Worm (Caenorhabditis elegans) whole organism, young adult: Measurements from ENCODE around the gene Y37E11AL.9.

ENCODE experiments used
- B0019.2 ChIP-seq: fragments of 200-800 bp; sonication (Bioruptor generic); conservative IDR thresholded peaks from 2 replicates; pipeline ENCODE4 v1.3.6; 2022; ENCODE audit warnings: missing genetic modification reagents, missing genetic modification characterization, missing compliant biosample characterization
- B0261.1 ChIP-seq: sonication (generic microtip); optimal IDR thresholded peaks from 2 replicates; lab custom pipeline; 2016; ENCODE audit warnings: mild to moderate bottlenecking, missing genetic modification characterization, moderate library complexity, missing compliant biosample characterization
- D2030.7 ChIP-seq: fragments of 200-800 bp; sonication (Bioruptor generic); IDR thresholded peaks from 2 replicates; pipeline ENCODE4 v1.3.6; 2022; ENCODE audit warnings: missing genetic modification reagents, missing genetic modification characterization, missing compliant biosample characterization
- F10E7.11 ChIP-seq: sonication (generic microtip); optimal IDR thresholded peaks from 2 replicates; lab custom pipeline; 2017; ENCODE audit warnings: mild to moderate bottlenecking, missing genetic modification characterization, moderate library complexity, missing compliant biosample characterization
- F23B12.7 ChIP-seq: sonication (generic microtip); optimal IDR thresholded peaks from 2 replicates; lab custom pipeline; 2017; ENCODE audit warnings: missing genetic modification characterization, mild to moderate bottlenecking, missing compliant biosample characterization, antibody characterized with exemption, moderate library complexity; ENCODE audit not compliant: insufficient read depth
- F33H1.4 ChIP-seq: fragments of 200-800 bp; sonication (Bioruptor generic); IDR thresholded peaks from 2 replicates; pipeline ENCODE4 v1.3.6; 2022; ENCODE audit warnings: missing genetic modification reagents, missing genetic modification characterization, missing compliant biosample characterization
- F37B4.10 ChIP-seq: fragments of 200-800 bp; sonication (Bioruptor generic); IDR thresholded peaks from 2 replicates; pipeline ENCODE4 v1.3.6; 2022; ENCODE audit warnings: missing genetic modification characterization, missing compliant biosample characterization
- F39B2.1 ChIP-seq: fragments of 200-800 bp; sonication (Bioruptor generic); IDR thresholded peaks from 2 replicates; pipeline ENCODE4 v1.3.6; 2022; ENCODE audit warnings: missing genetic modification reagents, missing genetic modification characterization, missing compliant biosample characterization
- F55B11.4 ChIP-seq: sonication (generic microtip); optimal IDR thresholded peaks from 2 replicates; lab custom pipeline; 2016; ENCODE audit warnings: missing compliant biosample characterization, missing genetic modification characterization, borderline replicate concordance; ENCODE audit not compliant: insufficient read depth
- T07F8.4 ChIP-seq: sonication (generic microtip); optimal IDR thresholded peaks from 2 replicates; lab custom pipeline; 2016; ENCODE audit warnings: mild to moderate bottlenecking, missing genetic modification characterization, moderate library complexity, missing compliant biosample characterization
- Y53G8AR.9 ChIP-seq: fragments of 200-800 bp; sonication (Bioruptor generic); conservative IDR thresholded peaks from 2 replicates; pipeline ENCODE4 v1.3.6; 2022; ENCODE audit warnings: missing genetic modification reagents, missing genetic modification characterization, missing compliant biosample characterization
- Y56A3A.18 ChIP-seq: fragments of 200-800 bp; sonication (Bioruptor generic); IDR thresholded peaks from 2 replicates; pipeline ENCODE4 v1.3.6; 2022; ENCODE audit warnings: missing genetic modification reagents, missing genetic modification characterization, missing compliant biosample characterization
- Y67H2A.10 ChIP-seq: fragments of 200-800 bp; sonication (Bioruptor generic); conservative IDR thresholded peaks from 2 replicates; pipeline ENCODE4 v1.3.6; 2022; ENCODE audit warnings: missing genetic modification reagents, missing genetic modification characterization, missing compliant biosample characterization
- Y79H2A.3 ChIP-seq: fragments of 200-800 bp; sonication (Bioruptor generic); conservative IDR thresholded peaks from 2 replicates; pipeline ENCODE4 v1.3.6; 2022; ENCODE audit warnings: missing genetic modification reagents, missing genetic modification characterization, missing compliant biosample characterization
- aptf-2 ChIP-seq: fragments of 200-800 bp; sonication (Bioruptor generic); conservative IDR thresholded peaks from 2 replicates; pipeline ENCODE4 v1.3.6; 2022; ENCODE audit warnings: missing genetic modification reagents, missing genetic modification characterization, missing compliant biosample characterization
- aptf-3 ChIP-seq: fragments of 200-800 bp; sonication (Bioruptor generic); IDR thresholded peaks from 2 replicates; pipeline ENCODE4 v1.3.6; 2022; ENCODE audit warnings: missing genetic modification characterization, missing compliant biosample characterization
- athp-1 ChIP-seq: sonication (generic microtip); optimal IDR thresholded peaks from 2 replicates; lab custom pipeline; 2017; ENCODE audit warnings: mild to moderate bottlenecking, missing genetic modification characterization, missing compliant biosample characterization
- attf-5 ChIP-seq: fragments of 200-800 bp; sonication (Bioruptor generic); optimal IDR thresholded peaks from 2 replicates; lab custom pipeline; 2018; ENCODE audit warnings: mild to moderate bottlenecking, missing genetic modification characterization, missing compliant biosample characterization
- cebp-2 ChIP-seq: fragments of 200-800 bp; sonication (Bioruptor generic); IDR thresholded peaks from 2 replicates; pipeline ENCODE4 v1.3.6; 2022; ENCODE audit warnings: missing genetic modification characterization, missing compliant biosample characterization
- ceh-58 ChIP-seq: fragments of 200-800 bp; sonication (Bioruptor generic); IDR thresholded peaks from 2 replicates; pipeline ENCODE4 v1.3.6; 2022; ENCODE audit warnings: missing genetic modification characterization, missing compliant biosample characterization
- ceh-91 ChIP-seq: fragments of 200-800 bp; sonication (Bioruptor generic); IDR thresholded peaks from 2 replicates; pipeline ENCODE4 v1.3.6; 2022; ENCODE audit warnings: missing genetic modification reagents, missing genetic modification characterization, missing compliant biosample characterization
- dox-1 ChIP-seq: fragments of 200-800 bp; sonication (Bioruptor generic); IDR thresholded peaks from 2 replicates; pipeline ENCODE4 v1.3.6; 2022; ENCODE audit warnings: missing genetic modification reagents, missing genetic modification characterization, missing compliant biosample characterization
- dpl-1 ChIP-seq: fragments of 150-350 bp; optimal IDR thresholded peaks from 2 replicates; lab custom pipeline; 2014; ENCODE audit warnings: missing biosample characterization, missing genetic modification reagents, missing genetic modification characterization
- efl-1 ChIP-seq: fragments of 150-350 bp; optimal IDR thresholded peaks from 2 replicates; lab custom pipeline; 2014; ENCODE audit warnings: missing biosample characterization, missing genetic modification reagents, missing genetic modification characterization
- egrh-3 ChIP-seq: fragments of 200-800 bp; sonication (Bioruptor generic); IDR thresholded peaks from 2 replicates; pipeline ENCODE4 v1.3.6; 2022; ENCODE audit warnings: missing genetic modification reagents, missing genetic modification characterization, missing compliant biosample characterization
- lag-1 ChIP-seq: fragments of 200-800 bp; sonication (Bioruptor generic); IDR thresholded peaks from 2 replicates; pipeline ENCODE4 v1.3.6; 2022; ENCODE audit warnings: missing genetic modification reagents, missing genetic modification characterization, missing compliant biosample characterization
- let-607 ChIP-seq, 2 experiments: fragments of 200-800 bp in 1 of 2; sonication (Bioruptor generic) in 1 of 2; sonication (generic microtip) in 1 of 2; optimal IDR thresholded peaks; 2 replicates each; lab custom pipeline; 2016 to 2018; ENCODE audit warnings: mild to moderate bottlenecking in 2 of 2, missing compliant biosample characterization in 2 of 2, missing genetic modification characterization in 2 of 2, moderate library complexity in 2 of 2, missing genotype in 1 of 2
- lin-35 ChIP-seq, 3 experiments: fragments of 150-350 bp in 2 of 3; sonication (generic microtip) in 1 of 3; optimal IDR thresholded peaks; 2 replicates each; lab custom pipeline; 2014 to 2018; ENCODE audit warnings: missing biosample characterization in 3 of 3, missing genetic modification characterization in 3 of 3, missing genetic modification reagents in 3 of 3
- lin-40 ChIP-seq: sonication (generic microtip); optimal IDR thresholded peaks from 2 replicates; lab custom pipeline; 2016; ENCODE audit warnings: missing genetic modification characterization, mild to moderate bottlenecking, missing compliant biosample characterization, missing genotype, missing genetic modification reagents
- lsl-1 ChIP-seq: fragments of 200-800 bp; sonication (Bioruptor generic); optimal IDR thresholded peaks from 2 replicates; lab custom pipeline; 2018; ENCODE audit warnings: mild to moderate bottlenecking, missing genetic modification characterization, moderate library complexity, missing compliant biosample characterization
- madf-10 ChIP-seq: sonication (generic microtip); optimal IDR thresholded peaks from 2 replicates; lab custom pipeline; 2016; ENCODE audit warnings: mild to moderate bottlenecking, missing genetic modification characterization, missing compliant biosample characterization
- madf-6 ChIP-seq: fragments of 200-800 bp; sonication (Bioruptor generic); IDR thresholded peaks from 2 replicates; pipeline ENCODE4 v1.3.6; 2022; ENCODE audit warnings: missing genetic modification reagents, missing genetic modification characterization, missing compliant biosample characterization
- mcd-1 ChIP-seq: fragments of 200-800 bp; sonication (Bioruptor generic); IDR thresholded peaks from 2 replicates; pipeline ENCODE4 v1.3.6; 2022; ENCODE audit warnings: missing genetic modification reagents, missing genetic modification characterization, missing compliant biosample characterization
- nfya-2 ChIP-seq: fragments of 200-800 bp; sonication (Bioruptor generic); IDR thresholded peaks from 2 replicates; pipeline ENCODE4 v1.3.6; 2022; ENCODE audit warnings: missing genetic modification reagents, missing genetic modification characterization, missing compliant biosample characterization
- nhr-27 ChIP-seq: fragments of 200-800 bp; sonication (Bioruptor generic); optimal IDR thresholded peaks from 2 replicates; lab custom pipeline; 2018; ENCODE audit warnings: mild to moderate bottlenecking, missing genetic modification characterization, moderate library complexity, missing compliant biosample characterization
- pbrm-1 ChIP-seq: fragments of 200-800 bp; sonication (Bioruptor generic); IDR thresholded peaks from 2 replicates; pipeline ENCODE4 v1.3.6; 2022; ENCODE audit warnings: missing genetic modification reagents, missing genetic modification characterization, missing compliant biosample characterization
- rcor-1 ChIP-seq: fragments of 200-800 bp; sonication (Bioruptor generic); IDR thresholded peaks from 2 replicates; pipeline ENCODE4 v1.3.6; 2022; ENCODE audit warnings: missing genetic modification reagents, missing genetic modification characterization, missing compliant biosample characterization
- repo-1 ChIP-seq: sonication (generic microtip); optimal IDR thresholded peaks from 2 replicates; lab custom pipeline; 2017; ENCODE audit warnings: mild to moderate bottlenecking, missing genetic modification characterization, missing compliant biosample characterization
- rpc-1 ChIP-seq, 2 experiments: fragments of 150-350 bp in 1 of 2; sonication (generic microtip) in 1 of 2; optimal IDR thresholded peaks; 2 replicates each; lab custom pipeline; 2014 to 2018; ENCODE audit warnings: missing biosample characterization in 1 of 2, missing genetic modification characterization in 1 of 2, missing genetic modification reagents in 1 of 2, missing genotype in 1 of 2
- snpc-1.1 ChIP-seq: sonication (generic microtip); optimal IDR thresholded peaks from 2 replicates; lab custom pipeline; 2017; ENCODE audit warnings: missing genetic modification characterization, mild to moderate bottlenecking, missing compliant biosample characterization, antibody characterized with exemption, moderate library complexity, missing genotype, missing genetic modification reagents; ENCODE audit not compliant: insufficient read depth
- snpc-1.3 ChIP-seq: sonication (generic microtip); optimal IDR thresholded peaks from 2 replicates; lab custom pipeline; 2017; ENCODE audit warnings: missing genetic modification characterization, mild to moderate bottlenecking, missing compliant biosample characterization, antibody characterized with exemption, moderate library complexity, missing genotype, missing genetic modification reagents; ENCODE audit not compliant: insufficient read depth
- sptf-2 ChIP-seq: fragments of 200-800 bp; sonication (Bioruptor generic); optimal IDR thresholded peaks from 2 replicates; lab custom pipeline; 2018; ENCODE audit warnings: mild to moderate bottlenecking, missing genetic modification characterization, missing compliant biosample characterization
- ztf-25 ChIP-seq: fragments of 200-800 bp; sonication (Bioruptor generic); IDR thresholded peaks from 2 replicates; pipeline ENCODE4 v1.3.6; 2022; ENCODE audit warnings: missing genetic modification reagents, missing genetic modification characterization, missing compliant biosample characterization

Y37E11AL.9 gene

DNA sequence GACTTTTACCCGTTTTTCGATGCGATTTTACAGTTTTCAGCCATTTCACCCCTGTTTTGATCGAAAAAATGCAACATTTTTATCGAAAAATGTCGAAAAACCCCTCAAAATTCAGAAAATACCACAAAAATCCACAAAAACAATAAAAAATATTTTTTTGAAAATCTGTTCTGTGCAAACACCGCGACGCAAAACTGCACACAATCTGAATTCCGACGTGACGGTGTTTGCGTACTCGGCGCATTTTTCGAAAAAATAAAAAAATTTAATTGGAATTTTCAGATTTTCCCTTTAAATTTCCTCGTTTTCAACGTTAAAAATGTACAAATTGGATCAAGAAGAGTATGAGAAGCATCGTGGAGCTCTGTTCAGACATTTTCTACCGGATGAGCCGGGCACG is 25.4 kb upstream of the Y37E11AL.9 start, which contains the start of gene smgl-2 (continued):
- TF ChIP-seq dpl-1 (GFP tag; lab: Kevin White, UChicago) (peak; percentile 30), rpc-1 (optimal IDR thresholded peaks at IDR 0.05; lab: Kevin White, UChicago) (no peak), rpc-1 (tag; optimal IDR thresholded peaks at IDR 0.05; lab: Kevin White, UChicago) (no peak), sptf-2 (no peak), dox-1 (peak; percentile 37; the same call in 1 of the 2 replicates), repo-1 (no peak), F10E7.11 (no peak), F39B2.1 (GFP tag; lab: Robert Waterston, UW) (no peak), mcd-1 (peak; percentile 75), ceh-91 (GFP tag; lab: Robert Waterston, UW) (no peak), B0019.2 (GFP tag; lab: Robert Waterston, UW) (peak; percentile 49; the same call in 1 of the 2 replicates), lin-35 (GFP tag; optimal IDR thresholded peaks at IDR 0.05; lab: Kevin White, UChicago) (peak in 1 of 3 experiments; percentile 76), cebp-2 (GFP tag; lab: Robert Waterston, UW) (no peak), Y67H2A.10 (GFP tag; lab: Robert Waterston, UW) (no peak), egrh-3 (GFP tag; lab: Robert Waterston, UW) (no peak), ceh-58 (GFP tag; lab: Robert Waterston, UW) (no peak), rcor-1 (GFP tag; lab: Robert Waterston, UW) (0 out of 2 replicates have a peak, but pooled peaks have one; percentile 28), lsl-1 (peak; percentile 12), B0261.1 (tag; lab: Kevin White, UChicago) (no peak), madf-6 (GFP tag; lab: Robert Waterston, UW) (peak; percentile 40; the same call in 1 of the 2 replicates), lin-40 (tag; lab: Kevin White, UChicago) (peak; percentile 63), efl-1 (peak; percentile 36), lag-1 (GFP tag; lab: Robert Waterston, UW) (no peak), ztf-25 (GFP tag; lab: Robert Waterston, UW) (no peak), Y79H2A.3 (GFP tag; lab: Robert Waterston, UW) (no peak), Y56A3A.18 (GFP tag; lab: Robert Waterston, UW) (no peak), T07F8.4 (tag; lab: Kevin White, UChicago) (no peak), F37B4.10 (GFP tag; lab: Robert Waterston, UW) (no peak), nfya-2 (GFP tag; lab: Robert Waterston, UW) (no peak), nhr-27 (tag; lab: Kevin White, UChicago) (no peak), D2030.7 (GFP tag; lab: Robert Waterston, UW) (peak; percentile 46; the same call in 1 of the 2 replicates), aptf-3 (GFP tag; lab: Robert Waterston, UW) (no peak), F23B12.7 (tag; lab: Kevin White, UChicago) (peak; percentile 24), Y53G8AR.9 (no peak), F33H1.4 (peak; percentile 37; the same call in 1 of the 2 replicates), pbrm-1 (GFP tag; lab: Robert Waterston, UW) (peak; percentile 68; the same call in 1 of the 2 replicates), snpc-1.1 (tag; lab: Kevin White, UChicago) (no peak), madf-10 (tag; lab: Kevin White, UChicago) (no peak), let-607 (tag; optimal IDR thresholded peaks at IDR 0.05; lab: Kevin White, UChicago) (no peak), aptf-2 (no peak), athp-1 (tag; lab: Kevin White, UChicago) (peak; percentile 43), attf-5 (GFP tag; lab: Kevin White, UChicago) (peak; percentile 84), F55B11.4 (tag; lab: Kevin White, UChicago) (no peak), snpc-1.3 (tag; lab: Kevin White, UChicago) (peak; percentile 18)
- TF ChIP-seq, all 124 proteins: peak for 23
